Worm (Caenorhabditis elegans): ENCODE measurements around the gene F45D11.7.

F45D11.7 gene

DNA sequence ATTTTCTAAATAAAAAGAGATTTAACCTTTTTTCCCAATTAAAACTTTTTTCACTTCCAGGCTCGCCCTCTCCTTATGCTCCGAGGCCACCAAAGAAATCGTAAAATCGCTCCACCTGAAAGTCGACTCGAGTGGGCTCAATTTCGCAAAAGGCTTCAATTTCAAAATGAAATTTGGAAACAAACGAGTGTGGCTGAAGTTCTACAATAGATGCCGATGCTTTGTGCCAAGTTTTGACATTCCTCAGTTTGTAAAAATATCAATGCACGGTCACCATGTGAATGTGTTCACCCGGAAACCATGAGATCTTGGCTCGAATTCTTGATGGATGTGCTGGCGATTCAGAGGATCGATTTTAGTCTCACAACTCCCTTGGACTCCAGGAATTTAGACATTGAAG is 32.3 kb downstream of the F45D11.7 start, which contains the start of gene M01D1.12:
TSS of gene M01D1.12 (plus strand) at position 301 of the 400 bp plus-strand sequence.
- TF ChIP-seq lin-11 (tag; optimal IDR thresholded peaks at IDR 0.05): no peak
- TF ChIP-seq nhr-232 (tag; optimal IDR thresholded peaks at IDR 0.05): no peak
- TF ChIP-seq rnt-1 (tag; optimal IDR thresholded peaks at IDR 0.05): no peak
- no peak for TF ChIP-seq madf-2 (tag; optimal IDR thresholded peaks at IDR 0.05)
- no peak for TF ChIP-seq syd-9 (tag; optimal IDR thresholded peaks at IDR 0.05)
- TF ChIP-seq gmeb-2 (tag; optimal IDR thresholded peaks at IDR 0.05): no peak
- no peak for TF ChIP-seq ceh-18 (tag; optimal IDR thresholded peaks at IDR 0.05)
- TF ChIP-seq pqm-1 (tag; optimal IDR thresholded peaks at IDR 0.05): no peak
- no peak for TF ChIP-seq ceh-34 (tag; optimal IDR thresholded peaks at IDR 0.05)

DNA sequence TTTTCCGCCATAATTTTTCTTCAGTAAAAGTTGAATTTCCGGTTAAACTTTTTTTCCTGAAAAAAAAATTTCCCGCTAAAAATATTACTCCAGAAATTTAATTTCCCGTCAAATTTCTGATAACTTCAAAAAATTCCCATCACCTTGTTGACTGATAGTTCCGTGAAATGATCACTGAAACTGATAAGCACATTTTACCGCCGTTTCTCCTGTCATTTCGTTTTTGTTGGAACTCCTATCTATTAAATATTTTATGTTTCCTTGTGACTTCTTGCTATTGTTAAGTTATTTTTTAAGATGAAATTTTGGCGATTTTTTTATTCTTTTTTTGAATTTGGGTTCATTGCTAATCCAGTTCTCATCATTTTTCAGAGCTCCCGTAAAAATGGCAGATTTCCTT is 34.3 kb downstream of the F45D11.7 start, which contains the start of gene math-34:
TSS of gene math-34 (plus strand) at position 371 of the 400 bp plus-strand sequence.
- TF ChIP-seq pat-9 (tag; optimal IDR thresholded peaks at IDR 0.05): no peak
- TF ChIP-seq ceh-22 (tag; optimal IDR thresholded peaks at IDR 0.05): no peak
- TF ChIP-seq K02D7.2 (tag; optimal IDR thresholded peaks at IDR 0.05): no peak

DNA sequence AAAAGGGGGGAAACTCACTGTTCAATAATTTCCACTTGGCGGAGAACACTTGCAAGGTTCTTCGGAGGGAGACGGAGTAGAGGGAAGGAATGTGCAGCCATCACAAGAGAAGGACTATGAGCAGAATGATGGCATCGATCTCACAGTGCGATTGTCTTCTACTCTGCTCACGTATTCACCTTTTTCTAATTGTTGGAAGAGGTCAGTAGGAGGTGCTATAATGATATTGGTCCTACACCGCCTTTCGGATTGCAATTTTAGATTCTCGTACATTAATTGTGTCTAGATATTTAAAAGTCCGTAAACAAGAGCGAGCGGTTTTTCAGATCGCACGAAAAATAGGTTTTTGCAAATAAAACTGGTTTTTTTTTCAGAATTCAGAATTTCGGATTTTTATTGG is 46.1 kb downstream of the F45D11.7 start, which contains the start of gene fbxb-39:
TSS of gene fbxb-39 (minus strand) at position 101 of the 400 bp plus-strand sequence.
- no peak for TF ChIP-seq C38D4.7 (GFP tag; optimal IDR thresholded peaks at IDR 0.05)
- no peak for TF ChIP-seq ahr-1 (tag; optimal IDR thresholded peaks at IDR 0.05)
- TF ChIP-seq sox-2 (GFP tag; IDR thresholded peaks at IDR 0.05): no peak
- TF ChIP-seq pros-1 (tag; optimal IDR thresholded peaks at IDR 0.05): no peak
- no peak for TF ChIP-seq unc-86 (tag; optimal IDR thresholded peaks at IDR 0.05)
- TF ChIP-seq ama-1 (optimal IDR thresholded peaks at IDR 0.05): no peak
- TF ChIP-seq ceh-19 (GFP tag; optimal IDR thresholded peaks at IDR 0.05): no peak
- TF ChIP-seq pha-2 (tag; optimal IDR thresholded peaks at IDR 0.05): no peak
- no peak for TF ChIP-seq ceh-31 (tag; optimal IDR thresholded peaks at IDR 0.05)
- TF ChIP-seq rnt-1 (tag; optimal IDR thresholded peaks at IDR 0.05): no peak
- no peak for TF ChIP-seq ets-4 (tag; optimal IDR thresholded peaks at IDR 0.05)
- no peak for TF ChIP-seq ceh-6 (GFP tag; optimal IDR thresholded peaks at IDR 0.05)
- TF ChIP-seq ceh-48 (tag; optimal IDR thresholded peaks at IDR 0.05): no peak
- TF ChIP-seq tbx-7 (tag; optimal IDR thresholded peaks at IDR 0.05): no peak
- TF ChIP-seq ceh-2 (tag; optimal IDR thresholded peaks at IDR 0.05): no peak

DNA sequence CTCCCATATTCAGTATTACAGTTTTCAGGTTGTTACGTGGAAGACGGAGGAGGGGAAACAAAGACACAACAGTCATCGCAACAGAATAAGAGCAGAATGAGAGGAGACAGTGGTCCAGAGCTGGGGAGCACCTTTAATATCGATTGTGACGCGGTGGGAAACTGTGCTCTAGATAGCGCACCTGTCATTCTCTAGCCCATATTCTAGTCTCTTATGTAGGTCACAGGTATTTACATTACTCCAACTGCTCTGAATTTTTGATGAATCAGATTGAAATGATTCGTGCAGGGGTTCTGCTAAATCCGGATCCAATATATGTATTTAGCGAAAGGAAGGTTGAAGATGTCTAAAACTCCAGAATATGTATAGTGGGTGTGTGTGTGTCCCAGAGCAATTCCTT is 47.9 kb downstream of the F45D11.7 start, which contains the start of gene fbxb-41:
TSS of gene fbxb-41 (minus strand) at position 101 of the 400 bp plus-strand sequence.
- TF ChIP-seq nhr-232 (tag; optimal IDR thresholded peaks at IDR 0.05): no peak
- TF ChIP-seq unc-86 (tag; optimal IDR thresholded peaks at IDR 0.05): no peak
- TF ChIP-seq unc-55 (GFP tag; optimal IDR thresholded peaks at IDR 0.05): no peak
- TF ChIP-seq sdc-2 (tag; optimal IDR thresholded peaks at IDR 0.05): no peak
- no peak for TF ChIP-seq ref-2 (tag; optimal IDR thresholded peaks at IDR 0.05)
- no peak for TF ChIP-seq ceh-31 (tag; optimal IDR thresholded peaks at IDR 0.05)
- no peak for TF ChIP-seq pag-3 (tag; optimal IDR thresholded peaks at IDR 0.05; ENCODE audit: borderline replicate concordance)
- TF ChIP-seq pha-4 (tag; optimal IDR thresholded peaks at IDR 0.05): no peak
- no peak for TF ChIP-seq ceh-30 (tag; optimal IDR thresholded peaks at IDR 0.05)
- no peak for TF ChIP-seq rnt-1 (tag; optimal IDR thresholded peaks at IDR 0.05)

DNA sequence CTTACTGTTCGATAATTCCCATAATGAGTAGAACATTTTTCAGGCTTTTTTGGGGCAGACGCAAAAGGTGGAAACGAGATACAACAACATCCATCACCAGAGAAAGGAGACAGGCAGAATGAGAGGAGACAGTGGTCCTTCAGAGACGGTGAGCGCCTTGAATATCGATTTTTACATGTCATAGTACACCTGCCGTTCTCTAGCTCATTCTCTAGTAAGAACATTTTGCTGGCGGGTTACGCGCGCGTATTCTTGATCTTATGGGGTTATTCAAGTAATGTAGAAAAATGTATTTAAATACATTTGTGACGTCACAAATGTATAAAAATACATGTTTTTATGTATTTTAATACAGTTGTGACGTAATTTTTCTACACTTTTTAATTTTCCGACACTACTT is 49.6 kb downstream of the F45D11.7 start, which contains the start of gene fbxb-45:
TSS of gene fbxb-45 (minus strand) at position 101 of the 400 bp plus-strand sequence.
- TF ChIP-seq ceh-48 (tag; optimal IDR thresholded peaks at IDR 0.05): peak; percentile 9
